Worm (Caenorhabditis elegans) whole organism, dauer: ENCODE measurements around the gene B0310.6.

Experiments used
- unc-62 ChIP-seq: sonication (generic microtip); optimal IDR thresholded peaks from 2 replicates; lab custom pipeline; 2017; ENCODE audit warnings: missing biosample characterization, missing genetic modification reagents, missing genetic modification characterization

B0310.6 gene

DNA sequence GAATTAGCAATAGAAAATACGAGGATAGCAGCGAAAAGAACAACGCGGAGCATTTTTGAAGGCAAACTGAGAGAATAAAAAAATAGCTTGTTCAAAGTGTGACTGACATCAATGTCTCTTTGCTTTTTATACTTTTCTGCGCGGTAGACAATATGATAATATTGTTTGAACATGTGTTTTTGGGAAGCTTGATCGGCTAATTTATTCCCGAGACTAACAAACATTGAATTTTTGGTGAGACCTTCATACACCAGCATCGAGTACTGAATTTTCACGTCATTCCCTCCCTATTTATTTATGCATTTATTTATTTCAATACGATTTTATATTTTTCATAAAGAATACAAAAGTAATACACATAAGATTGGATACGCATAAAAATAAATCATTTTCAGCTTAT lies at the start of gene B0310.6:
Gene B0310.6 (minus strand): TSS at position 101 of the 400 bp plus-strand sequence.
- TF ChIP-seq unc-62 = no peak

DNA sequence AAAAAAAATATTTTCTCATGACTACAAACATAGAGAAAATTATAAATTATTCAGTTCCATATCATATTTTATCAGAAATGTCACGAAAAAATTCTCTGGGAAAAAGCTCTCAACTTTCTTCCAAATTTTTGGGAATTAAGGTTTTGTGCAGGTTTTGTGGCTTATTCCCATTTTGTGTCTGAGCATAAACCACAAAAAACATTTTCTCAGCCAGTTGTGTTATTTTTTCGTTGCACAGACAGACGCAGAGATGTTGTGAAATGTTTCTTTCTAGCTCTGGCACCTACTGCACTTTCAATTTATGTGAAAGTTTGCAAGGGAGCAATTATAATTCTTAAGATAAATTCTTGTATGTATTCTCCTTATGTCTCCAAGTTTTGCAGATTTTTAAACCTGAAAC lies 44.3 kb upstream of the B0310.6 start:
- TF ChIP-seq unc-62 = no peak

DNA sequence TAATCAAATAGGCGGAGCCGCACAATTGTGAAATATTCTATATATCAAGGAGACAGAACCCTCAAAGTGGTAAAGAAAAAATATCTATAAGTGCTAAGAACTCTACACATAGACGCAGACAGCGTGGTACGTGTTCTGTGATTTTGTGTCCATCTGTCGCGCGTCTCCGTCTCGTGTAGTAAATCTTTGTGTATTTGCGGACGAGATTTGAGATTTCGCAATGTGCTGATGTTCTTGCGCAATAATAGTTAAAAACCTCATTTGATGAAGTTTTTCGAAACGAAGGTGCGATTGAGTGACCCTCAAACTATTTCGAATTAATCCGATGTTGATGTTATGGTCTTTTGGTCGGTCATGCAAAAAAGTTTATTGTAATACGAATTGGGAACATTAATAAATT lies 42.5 kb upstream of the B0310.6 start:
- no peak for TF ChIP-seq unc-62

DNA sequence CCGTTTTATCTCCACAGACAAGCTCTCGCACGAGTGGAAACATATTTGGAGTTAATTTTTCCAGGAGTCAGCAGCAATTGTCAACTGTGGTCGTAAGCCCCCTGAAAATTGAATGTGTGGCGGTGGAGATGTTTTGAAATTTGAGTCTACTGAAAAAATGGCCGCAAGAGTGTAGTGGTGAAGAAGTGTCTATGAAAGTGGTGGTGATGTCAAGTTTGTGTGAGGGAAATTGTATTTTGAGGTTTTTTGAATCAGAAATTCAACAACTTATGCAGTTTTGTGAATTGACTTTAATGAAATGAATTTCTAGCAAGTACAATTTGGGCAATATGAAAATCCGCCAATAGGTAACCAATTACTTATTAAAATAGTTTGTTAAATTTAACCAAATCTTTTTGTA lies 41.8 kb upstream of the B0310.6 start, which contains the start of gene mrp-2:
Gene mrp-2 (minus strand): TSS at position 101 of the 400 bp plus-strand sequence.
- no peak for TF ChIP-seq unc-62

DNA sequence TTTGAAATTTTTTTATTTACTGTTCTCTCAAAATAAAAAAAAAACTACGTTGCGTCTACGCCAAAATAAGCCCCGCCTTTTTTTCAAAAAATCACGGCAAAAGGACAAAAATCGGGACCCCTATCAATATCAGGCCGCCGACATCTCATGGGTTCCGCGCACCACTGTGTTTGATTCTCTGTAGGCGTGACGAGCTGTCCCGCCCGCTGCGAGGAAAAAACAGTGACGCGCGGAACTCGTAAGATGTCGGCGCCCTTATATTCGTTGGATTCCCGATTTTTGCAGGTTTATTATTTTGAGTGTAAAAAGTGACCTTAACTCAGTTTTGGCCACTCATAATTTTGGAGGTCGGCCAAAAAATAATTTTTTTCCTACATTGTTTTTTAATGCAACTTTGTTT lies 40.6 kb upstream of the B0310.6 start:
- TF ChIP-seq unc-62 = no peak

DNA sequence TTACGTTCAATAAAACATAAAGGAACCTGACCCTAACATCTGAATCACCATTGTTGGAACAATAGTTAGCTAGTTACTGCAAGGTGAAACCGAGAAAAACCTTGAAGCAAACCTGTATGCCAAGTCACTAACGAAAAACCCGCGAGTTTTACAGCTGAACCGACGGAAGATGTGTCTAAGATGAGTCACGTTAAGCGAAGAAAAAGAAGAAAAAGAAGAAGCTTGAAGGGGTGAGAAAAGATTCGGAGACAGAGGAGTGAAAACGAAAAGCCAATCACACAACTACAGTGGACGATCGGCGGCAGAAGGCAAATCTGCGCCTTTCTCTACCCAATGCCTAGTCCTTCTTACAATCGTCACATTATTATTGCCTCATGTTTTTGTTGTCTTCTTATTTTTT lies 27.0 kb upstream of the B0310.6 start, which contains the start of gene nas-38:
Gene nas-38 (plus strand): TSS at position 301 of the 400 bp plus-strand sequence.
- no peak for TF ChIP-seq unc-62

DNA sequence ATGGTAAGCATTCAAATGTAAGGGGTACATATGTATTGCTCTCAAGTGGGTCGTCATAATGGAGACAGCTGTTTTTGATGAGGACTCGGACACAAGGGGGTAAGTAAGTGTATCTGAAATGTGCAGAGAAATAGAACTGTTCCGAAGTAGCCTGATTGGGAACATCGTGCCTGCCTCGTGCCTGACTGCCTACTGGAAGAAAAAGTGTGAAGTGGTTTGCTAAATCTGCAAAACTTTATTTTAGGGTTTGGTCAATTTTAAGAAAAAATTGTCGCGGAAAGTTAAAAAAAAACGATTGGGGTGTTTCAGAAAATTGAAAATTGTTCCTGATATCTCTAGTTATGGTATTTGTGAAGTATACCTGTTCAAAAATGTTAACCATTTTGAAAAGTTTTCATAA lies 26.4 kb upstream of the B0310.6 start, which contains the start of gene hlh-19:
Gene hlh-19 (minus strand): TSS at position 101 of the 400 bp plus-strand sequence.
- no peak for TF ChIP-seq unc-62

DNA sequence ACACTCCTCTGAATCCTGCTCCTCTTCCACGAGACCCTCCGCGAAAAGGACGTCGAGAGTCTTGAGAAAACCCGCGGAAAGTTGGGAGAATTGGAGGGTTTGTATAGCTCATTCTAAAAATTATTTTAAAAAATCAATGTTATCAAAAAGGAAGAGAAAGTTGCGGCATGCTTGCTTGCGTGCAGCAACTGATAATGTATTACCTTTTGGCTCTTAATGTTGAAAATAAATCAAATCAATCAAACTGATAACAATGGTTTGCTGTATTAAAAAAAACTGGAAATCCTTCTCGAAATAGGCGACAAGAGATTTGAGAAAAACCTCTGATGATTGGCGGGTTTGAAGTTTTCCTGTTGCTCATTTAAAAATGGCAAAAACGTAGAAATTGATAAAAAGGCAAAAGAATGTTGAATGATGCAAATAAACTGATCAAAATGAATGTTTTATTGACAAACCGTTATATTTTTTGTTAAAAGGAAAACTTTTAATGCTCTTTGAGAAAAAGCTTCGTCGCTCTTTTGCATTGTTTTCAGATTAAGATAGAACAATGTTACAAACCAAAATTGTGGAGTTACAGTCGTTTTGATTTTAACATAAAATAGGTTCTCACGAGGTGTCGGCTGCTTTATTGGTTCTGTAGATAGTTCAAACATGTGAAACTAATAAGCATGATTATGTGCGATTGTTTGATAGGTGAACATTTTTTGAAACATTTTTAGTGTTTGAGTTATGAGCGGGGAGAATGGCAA lies 24.4 kb upstream of the B0310.6 start:
- TF ChIP-seq unc-62 = no peak

DNA sequence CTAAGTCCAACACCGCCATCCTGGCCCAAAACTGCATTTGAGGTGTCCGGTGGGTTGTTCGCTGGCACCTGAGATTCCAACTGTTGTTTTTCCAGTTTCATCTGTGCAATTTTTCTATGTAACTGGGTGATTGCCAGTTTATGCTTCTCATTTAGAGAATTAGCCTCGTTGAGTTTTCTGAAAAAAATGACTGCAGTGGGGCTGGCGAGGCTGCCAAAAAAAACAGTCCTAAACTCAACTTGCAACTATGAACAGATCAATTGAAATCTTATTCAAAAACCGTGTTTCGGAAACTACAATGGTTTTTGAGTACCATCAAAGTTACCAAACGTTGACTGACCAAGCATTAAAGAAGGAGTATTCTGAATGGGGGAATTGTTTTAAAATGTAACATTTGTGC lies 23.1 kb upstream of the B0310.6 start, which contains the start of gene F57C12.6:
Gene F57C12.6 (minus strand): TSS at position 101 of the 400 bp plus-strand sequence.
- TF ChIP-seq unc-62 = no peak

DNA sequence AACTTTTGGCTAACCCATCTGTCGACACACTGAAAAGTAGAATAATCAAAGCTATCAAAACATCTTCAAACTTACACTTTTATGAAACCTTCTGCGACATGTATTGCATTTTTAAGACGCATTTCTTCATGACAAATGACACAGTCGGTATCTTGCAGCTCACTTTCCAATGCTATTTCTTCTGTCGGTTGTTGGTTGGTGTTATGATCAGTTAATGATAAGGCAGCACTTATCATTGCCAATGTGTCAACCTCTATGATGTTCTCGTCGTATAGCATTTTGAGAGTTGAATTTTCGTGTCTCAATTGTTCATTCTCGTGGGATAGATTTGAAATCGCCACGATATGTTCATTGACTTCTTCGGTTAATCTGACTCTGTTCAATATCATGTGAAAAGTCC lies 22.6 kb upstream of the B0310.6 start:
- no peak for TF ChIP-seq unc-62

DNA sequence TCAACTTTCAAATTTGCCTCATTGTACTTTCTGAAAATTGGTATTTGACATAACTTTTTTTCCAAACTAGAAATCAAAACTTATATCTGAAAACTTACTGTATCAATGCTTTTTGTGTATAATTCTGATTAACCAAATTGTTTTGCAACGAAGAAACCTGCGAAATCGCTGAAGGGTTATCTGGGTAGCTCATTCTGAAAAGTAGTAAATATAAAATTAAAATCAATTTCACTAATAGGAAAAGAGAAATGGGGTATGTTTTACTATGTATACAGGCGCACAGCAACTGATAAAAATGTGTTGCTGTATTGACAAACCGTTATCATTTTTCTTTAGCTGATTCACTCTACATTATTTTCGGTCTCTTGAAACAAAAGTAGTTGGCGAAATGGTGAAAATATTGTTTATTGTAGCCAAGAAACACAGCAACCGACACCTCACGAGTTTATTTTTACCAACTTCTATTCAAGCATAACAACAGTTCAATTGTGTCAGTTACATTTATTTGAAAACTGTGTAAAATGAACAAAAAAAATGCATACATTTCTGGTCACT lies 20.4 kb upstream of the B0310.6 start, which contains the start of gene F57C12.2:
Gene F57C12.2 (minus strand): TSS at position 218 of the 555 bp plus-strand sequence.
- TF ChIP-seq unc-62 = no peak

DNA sequence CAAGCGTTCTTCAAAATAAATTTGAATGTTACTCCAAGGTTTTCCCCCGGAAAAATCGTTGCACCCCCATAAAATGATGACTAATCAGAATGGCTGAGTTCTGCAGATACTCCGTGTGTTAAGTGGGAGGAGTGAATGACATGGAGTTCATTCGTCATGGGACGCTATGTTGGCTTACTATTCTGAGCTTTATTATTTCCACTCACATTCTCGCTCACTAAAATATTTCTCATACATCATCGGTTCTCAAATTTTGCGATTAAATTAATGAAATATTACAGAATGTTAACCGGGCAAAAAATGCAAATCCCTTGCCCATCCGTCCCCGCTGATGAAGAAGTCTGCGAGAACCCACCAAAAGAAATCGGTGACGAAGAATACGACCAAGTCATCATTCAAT lies 12.0 kb upstream of the B0310.6 start, which contains the start of gene F28C10.1:
Gene F28C10.1 (plus strand): TSS at position 301 of the 400 bp plus-strand sequence.
- no peak for TF ChIP-seq unc-62

DNA sequence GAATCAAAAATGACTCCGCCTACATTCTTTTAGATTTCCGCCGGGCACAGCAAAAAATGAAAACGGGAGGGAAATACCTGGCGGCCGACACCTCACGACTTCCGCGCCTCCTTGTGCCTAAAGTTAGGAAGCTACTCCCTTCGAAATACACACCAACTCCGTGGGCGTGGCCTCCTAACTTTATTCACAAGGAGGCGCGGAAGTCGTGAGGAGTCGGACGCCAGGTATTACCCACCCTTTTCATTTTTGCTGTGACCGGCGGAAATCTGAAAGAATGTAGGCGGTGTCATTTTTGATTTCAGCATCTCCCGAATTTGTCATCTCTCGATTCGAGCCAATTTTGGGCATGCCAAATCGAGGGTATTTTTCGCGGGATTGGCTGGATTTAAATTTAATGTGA lies 7.3 kb upstream of the B0310.6 start:
- TF ChIP-seq unc-62 = no peak

DNA sequence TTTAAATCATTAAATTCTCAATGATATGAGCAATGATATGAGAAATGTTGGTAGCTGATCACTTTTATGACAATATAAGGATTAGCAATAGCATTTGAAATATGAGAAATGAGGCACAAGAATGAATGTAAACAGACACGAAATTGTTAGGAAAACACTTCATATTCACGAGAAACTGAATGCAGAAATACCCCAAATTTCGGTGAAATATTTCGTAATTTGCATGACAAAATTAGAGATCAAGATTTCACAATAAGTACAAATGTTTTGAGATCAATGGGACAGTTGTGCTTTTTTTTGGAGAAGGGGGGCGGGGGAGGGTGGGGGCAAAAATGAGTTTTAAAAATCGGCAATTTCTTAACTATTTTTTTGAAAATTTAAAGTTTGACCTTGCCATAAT lies 5.6 kb upstream of the B0310.6 start:
- TF ChIP-seq unc-62 = no peak

DNA sequence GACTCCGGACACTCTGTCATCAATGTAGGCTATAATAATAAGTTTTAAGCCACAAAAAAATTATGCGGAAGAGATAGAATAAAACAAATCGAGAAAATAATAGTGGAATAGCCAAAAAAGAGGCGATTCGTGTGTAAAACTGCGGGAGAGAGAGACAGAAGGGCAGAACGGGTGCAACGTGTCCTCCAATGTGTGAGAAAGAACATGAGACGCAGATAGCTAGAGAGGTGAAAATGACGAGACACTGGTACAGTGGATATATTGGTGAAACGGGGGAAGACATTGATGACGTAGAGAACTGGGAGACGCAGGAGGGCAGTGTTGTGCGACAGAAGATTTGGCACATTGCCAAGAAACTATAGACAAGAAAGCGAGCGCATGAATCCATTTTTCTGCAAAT lies 4.9 kb upstream of the B0310.6 start, which contains the start of gene F28C10.3:
Gene F28C10.3 (minus strand): TSS at position 101 of the 400 bp plus-strand sequence.
- TF ChIP-seq unc-62 = no peak

DNA sequence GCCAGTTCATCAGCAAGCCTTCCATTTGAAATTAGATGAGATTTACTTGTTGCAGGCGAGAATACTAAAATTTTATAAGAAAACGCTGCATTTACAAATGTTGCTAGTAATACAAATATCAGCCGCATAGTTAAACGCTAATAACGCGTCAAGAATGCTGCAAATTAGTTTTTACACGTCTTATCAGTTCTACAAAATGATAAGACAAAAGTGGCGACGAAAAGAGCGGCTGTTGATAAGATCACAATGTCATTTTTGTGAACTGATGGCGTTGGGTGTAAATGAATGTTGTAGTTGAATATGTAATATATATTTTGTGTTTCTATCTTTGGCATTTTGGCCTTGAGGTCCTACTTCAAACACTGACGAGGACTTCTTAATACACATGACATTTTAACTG lies 798 bp downstream of the B0310.6 start, which contains the start of gene ugt-46:
Gene ugt-46 (minus strand): TSS at position 279 of the 400 bp plus-strand sequence.
- TF ChIP-seq unc-62 = no peak

DNA sequence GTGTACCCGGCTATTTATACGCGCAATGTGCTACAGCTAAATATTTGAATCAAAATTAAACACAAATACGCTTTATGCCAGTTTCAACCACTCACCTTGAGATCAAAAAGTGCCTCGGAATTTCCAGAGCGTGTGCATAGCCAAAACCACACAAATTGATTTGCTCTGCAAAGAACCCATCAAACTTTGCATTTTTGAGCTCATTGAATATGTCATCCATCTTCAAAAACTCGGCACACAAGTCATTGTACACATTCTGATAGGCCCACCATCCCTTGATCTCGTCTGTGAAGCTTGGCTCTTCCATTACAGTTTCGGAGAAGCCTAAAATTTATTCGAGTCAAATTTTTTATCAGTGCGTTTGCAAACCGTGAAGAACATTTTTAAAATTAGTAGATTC lies 1.4 kb downstream of the B0310.6 start:
- TF ChIP-seq unc-62 = no peak

DNA sequence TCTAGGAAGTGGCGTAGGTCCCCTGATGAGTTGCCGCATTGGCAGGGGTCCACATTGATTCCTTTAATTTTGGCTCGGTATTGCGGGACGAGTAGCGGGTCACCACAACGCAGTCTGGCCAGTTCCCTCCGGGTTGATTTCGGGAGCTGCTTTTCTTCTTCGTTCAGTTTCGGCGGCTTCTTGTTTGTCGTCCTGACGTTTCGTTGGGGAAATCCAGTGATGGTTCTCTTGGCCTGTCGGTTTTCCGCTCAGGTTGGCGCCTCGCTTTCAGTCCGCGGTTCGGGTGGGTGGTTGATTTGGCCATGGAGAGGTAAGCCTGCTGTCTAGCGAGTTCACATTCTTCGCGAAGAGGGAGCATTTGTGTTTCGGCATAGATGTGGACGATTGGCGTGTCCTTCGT lies 2.0 kb downstream of the B0310.6 start:
- TF ChIP-seq unc-62 = no peak
